Worm (Caenorhabditis elegans) whole organism, L1 larva: ENCODE data around the gene smap-1.

Experiments
- ama-1 ChIP-seq: fragments of 150-350 bp; optimal IDR thresholded peaks from 2 replicates; lab custom pipeline; 2014
- ceh-82 ChIP-seq, 3 experiments: fragments of 150-350 bp in 1 of 3; sonication (generic microtip) in 2 of 3; optimal IDR thresholded peaks; 2 replicates each; lab custom pipeline; 2014 to 2017; ENCODE audit warnings: missing biosample characterization in 3 of 3, missing genetic modification characterization in 3 of 3
- lin-13 ChIP-seq: fragments of 150-350 bp; optimal IDR thresholded peaks from 2 replicates; lab custom pipeline; 2014; ENCODE audit warnings: missing biosample characterization, missing genetic modification reagents, missing genetic modification characterization
- lsy-2 ChIP-seq, 2 experiments: fragments of 150-350 bp; optimal IDR thresholded peaks; 2 replicates each; lab custom pipeline; 2014; ENCODE audit warnings: missing biosample characterization in 2 of 2, missing genetic modification characterization in 2 of 2
- nhr-11 ChIP-seq: fragments of 150-350 bp; optimal IDR thresholded peaks from 2 replicates; lab custom pipeline; 2014; ENCODE audit warnings: missing biosample characterization, missing genetic modification characterization
- nhr-28 ChIP-seq: fragments of 150-350 bp; optimal IDR thresholded peaks from 2 replicates; lab custom pipeline; 2014; ENCODE audit warnings: missing biosample characterization, missing genetic modification characterization
- nhr-71 ChIP-seq: sonication (generic microtip); optimal IDR thresholded peaks from 2 replicates; lab custom pipeline; 2016; ENCODE audit warnings: mild to moderate bottlenecking, missing genetic modification characterization, moderate library complexity, missing compliant biosample characterization
- pqm-1 ChIP-seq: sonication (generic microtip); optimal IDR thresholded peaks from 3 replicates; lab custom pipeline; 2017; ENCODE audit warnings: missing biosample characterization, missing genetic modification characterization
- tbx-2 ChIP-seq: sonication (generic microtip); optimal IDR thresholded peaks from 2 replicates; lab custom pipeline; 2016; ENCODE audit warnings: missing genetic modification characterization, missing compliant biosample characterization
- unc-30 ChIP-seq: sonication (generic microtip); optimal IDR thresholded peaks from 2 replicates; lab custom pipeline; 2017; ENCODE audit warnings: missing biosample characterization, missing genetic modification characterization
- vab-15 ChIP-seq: sonication (generic microtip); optimal IDR thresholded peaks from 2 replicates; lab custom pipeline; 2017; ENCODE audit warnings: missing genotype, mild to moderate bottlenecking, missing genetic modification characterization, missing compliant biosample characterization

DNA sequence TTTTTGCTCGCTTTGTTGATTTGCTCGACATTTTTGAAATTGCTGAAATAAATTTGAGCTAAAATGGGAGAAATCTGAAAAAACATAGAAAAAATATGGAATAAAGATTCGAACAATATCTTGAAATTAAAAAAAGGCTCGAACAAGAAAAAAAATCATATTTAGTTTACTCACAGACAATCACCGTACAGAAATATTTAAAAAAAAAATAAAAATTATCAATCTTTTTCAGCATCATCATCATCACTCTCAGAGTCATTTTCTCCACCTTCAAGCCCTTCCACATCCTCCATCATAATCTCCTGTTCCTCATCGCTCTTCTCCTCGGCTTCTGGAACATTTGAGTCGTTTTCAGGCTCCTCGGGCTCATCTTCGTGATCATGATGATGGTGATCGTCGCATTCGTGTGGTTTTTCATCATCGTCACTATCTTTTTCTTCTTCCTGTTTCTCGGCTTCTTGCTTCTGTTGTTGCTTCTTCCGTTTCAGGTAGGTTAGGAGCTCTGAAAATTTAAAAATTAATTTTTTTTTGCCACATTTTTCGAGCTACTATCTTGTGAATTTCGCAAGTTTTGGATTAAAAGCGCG lies 16.0 kb upstream of the smap-1 start, which contains the start of gene hpl-2:
- TF ChIP-seq vab-15 (tag; lab: Kevin White, UChicago) (no peak), nhr-28 (tag; lab: Kevin White, UChicago) (no peak), ama-1 (lab: Kevin White, UChicago) (no peak), ceh-82 (tag; optimal IDR thresholded peaks at IDR 0.05; lab: Kevin White, UChicago) (no peak), lin-13 (GFP tag; lab: Kevin White, UChicago) (no peak), nhr-11 (no peak), tbx-2 (no peak), lsy-2 (tag; optimal IDR thresholded peaks at IDR 0.05; lab: Kevin White, UChicago) (no peak), nhr-71 (tag; lab: Kevin White, UChicago) (no peak), pqm-1 (tag; lab: Kevin White, UChicago) (no peak), unc-30 (tag; lab: Kevin White, UChicago) (no peak)
